Worm (Caenorhabditis elegans) whole organism, L1 larva: Measurements from ENCODE around the gene cyp-33C11.
A peak's percentile ranks its signal among the peaks of the same experiment; 100 is the strongest.

ENCODE experiments used
- C04F5.9 ChIP-seq: sonication (generic microtip); optimal IDR thresholded peaks from 2 replicates; lab custom pipeline; 2016; ENCODE audit warnings: missing genetic modification characterization, missing compliant biosample characterization
- C16A3.4 ChIP-seq: fragments of 150-350 bp; optimal IDR thresholded peaks from 2 replicates; lab custom pipeline; 2014; ENCODE audit warnings: missing biosample characterization, missing genetic modification characterization
- C34B4.2 ChIP-seq: sonication (generic microtip); optimal IDR thresholded peaks from 2 replicates; lab custom pipeline; 2017; ENCODE audit warnings: mild to moderate bottlenecking, missing genetic modification characterization, missing compliant biosample characterization
- aha-1 ChIP-seq: fragments of 150-350 bp; optimal IDR thresholded peaks from 2 replicates; lab custom pipeline; 2014; ENCODE audit warnings: missing biosample characterization, missing genetic modification characterization
- alr-1 ChIP-seq: fragments of 200-800 bp; sonication (Bioruptor generic); optimal IDR thresholded peaks from 2 replicates; lab custom pipeline; 2018; ENCODE audit warnings: borderline replicate concordance, mild to moderate bottlenecking, missing genetic modification characterization, missing compliant biosample characterization
- aly-2 ChIP-seq: fragments of 150-350 bp; optimal IDR thresholded peaks from 2 replicates; lab custom pipeline; 2014; ENCODE audit warnings: missing biosample characterization, missing genetic modification characterization
- ama-1 ChIP-seq: fragments of 150-350 bp; optimal IDR thresholded peaks from 2 replicates; lab custom pipeline; 2014
- ceh-63 ChIP-seq: fragments of 200-800 bp; sonication (Bioruptor generic); optimal IDR thresholded peaks from 2 replicates; lab custom pipeline; 2018; ENCODE audit warnings: mild to moderate bottlenecking, missing genetic modification characterization, missing compliant biosample characterization
- ceh-82 ChIP-seq, 3 experiments: fragments of 150-350 bp in 1 of 3; sonication (generic microtip) in 2 of 3; optimal IDR thresholded peaks; 2 replicates each; lab custom pipeline; 2014 to 2017; ENCODE audit warnings: missing biosample characterization in 3 of 3, missing genetic modification characterization in 3 of 3
- ces-1 ChIP-seq: fragments of 150-350 bp; optimal IDR thresholded peaks from 2 replicates; lab custom pipeline; 2014; ENCODE audit warnings: missing biosample characterization, missing genetic modification reagents, missing genetic modification characterization
- dsc-1 ChIP-seq: sonication (generic microtip); optimal IDR thresholded peaks from 2 replicates; lab custom pipeline; 2016; ENCODE audit warnings: mild to moderate bottlenecking, missing genetic modification characterization, missing compliant biosample characterization
- efl-1 ChIP-seq, 4 experiments: fragments of 150-350 bp; optimal IDR thresholded peaks in 3 of 4; peaks in 1 of 4; 1 replicate in 1 of 4; 2 replicates in 3 of 4; lab custom pipeline; 2014; ENCODE audit warnings: missing biosample characterization in 2 of 4, missing genetic modification characterization in 2 of 4, missing genetic modification reagents in 2 of 4
- efl-3 ChIP-seq: fragments of 200-800 bp; sonication (Bioruptor generic); optimal IDR thresholded peaks from 2 replicates; lab custom pipeline; 2018; ENCODE audit warnings: mild to moderate bottlenecking, missing genetic modification characterization, missing compliant biosample characterization
- egl-13 ChIP-seq: sonication (generic microtip); optimal IDR thresholded peaks from 2 replicates; lab custom pipeline; 2016; ENCODE audit warnings: missing genotype, missing genetic modification reagents, missing genetic modification characterization, missing compliant biosample characterization
- elt-2 ChIP-seq: sonication (generic microtip); optimal IDR thresholded peaks from 2 replicates; lab custom pipeline; 2016; ENCODE audit warnings: missing genetic modification characterization, mild to moderate bottlenecking, inconsistent platforms, missing compliant biosample characterization, missing genetic modification reagents
- elt-3 ChIP-seq, 6 experiments: fragments of 150-350 bp in 1 of 6; sonication (generic microtip); optimal IDR thresholded peaks; 2 replicates each; lab custom pipeline; 2017 to 2018; ENCODE audit warnings: missing biosample characterization in 6 of 6, missing genetic modification characterization in 6 of 6, inconsistent platforms in 1 of 6
- fkh-10 ChIP-seq: sonication (generic microtip); optimal IDR thresholded peaks from 2 replicates; lab custom pipeline; 2017; ENCODE audit warnings: missing biosample characterization, missing genetic modification reagents, missing genetic modification characterization
- fos-1 ChIP-seq: fragments of 150-350 bp; optimal IDR thresholded peaks from 2 replicates; lab custom pipeline; 2014; ENCODE audit warnings: missing biosample characterization, missing genetic modification characterization
- grh-1 ChIP-seq: fragments of 200-800 bp; sonication (Bioruptor generic); IDR thresholded peaks from 2 replicates; pipeline ENCODE4 v1.3.6; 2022; ENCODE audit warnings: missing genetic modification reagents, missing genetic modification characterization, missing compliant biosample characterization
- hpl-2 ChIP-seq: fragments of 150-350 bp; optimal IDR thresholded peaks from 2 replicates; lab custom pipeline; 2014; ENCODE audit warnings: missing biosample characterization, missing genetic modification reagents, missing genetic modification characterization
- irx-1 ChIP-seq: sonication (generic microtip); optimal IDR thresholded peaks from 2 replicates; lab custom pipeline; 2016; ENCODE audit warnings: missing genetic modification characterization, missing compliant biosample characterization
- isw-1 ChIP-seq: fragments of 200-800 bp; sonication (Bioruptor generic); IDR thresholded peaks from 2 replicates; pipeline ENCODE4 v1.3.6; 2022; ENCODE audit warnings: missing genetic modification characterization, missing compliant biosample characterization
- jun-1 ChIP-seq: fragments of 150-350 bp; optimal IDR thresholded peaks from 2 replicates; lab custom pipeline; 2014; ENCODE audit warnings: missing biosample characterization, missing genetic modification reagents, missing genetic modification characterization
- lin-13 ChIP-seq: fragments of 150-350 bp; optimal IDR thresholded peaks from 2 replicates; lab custom pipeline; 2014; ENCODE audit warnings: missing biosample characterization, missing genetic modification reagents, missing genetic modification characterization
- lin-35 ChIP-seq, 2 experiments: fragments of 150-350 bp; optimal IDR thresholded peaks; 2 replicates each; lab custom pipeline; 2014; ENCODE audit warnings: missing biosample characterization in 2 of 2, missing genetic modification characterization in 2 of 2, missing genetic modification reagents in 2 of 2
- lir-3 ChIP-seq: sonication (generic microtip); optimal IDR thresholded peaks from 2 replicates; lab custom pipeline; 2016; ENCODE audit warnings: mild to moderate bottlenecking, missing genetic modification characterization, moderate library complexity, missing compliant biosample characterization; ENCODE audit not compliant: poor library complexity
- mab-9 ChIP-seq: fragments of 200-800 bp; sonication (Bioruptor generic); IDR thresholded peaks from 2 replicates; pipeline ENCODE4 v1.3.6; 2022; ENCODE audit warnings: missing genetic modification reagents, missing genetic modification characterization, missing compliant biosample characterization
- mep-1 ChIP-seq: fragments of 150-350 bp; optimal IDR thresholded peaks from 2 replicates; lab custom pipeline; 2014; ENCODE audit warnings: missing biosample characterization, missing genetic modification characterization
- nhr-12 ChIP-seq: sonication (generic microtip); optimal IDR thresholded peaks from 2 replicates; lab custom pipeline; 2017; ENCODE audit warnings: missing biosample characterization, missing genetic modification characterization
- nhr-20 ChIP-seq: sonication (generic microtip); optimal IDR thresholded peaks from 2 replicates; lab custom pipeline; 2016; ENCODE audit warnings: mild to moderate bottlenecking, missing genetic modification characterization, missing compliant biosample characterization
- nhr-47 ChIP-seq: sonication (generic microtip); optimal IDR thresholded peaks from 2 replicates; lab custom pipeline; 2016; ENCODE audit warnings: mild to moderate bottlenecking, missing genetic modification characterization, moderate library complexity, missing compliant biosample characterization
- nhr-71 ChIP-seq: sonication (generic microtip); optimal IDR thresholded peaks from 2 replicates; lab custom pipeline; 2016; ENCODE audit warnings: mild to moderate bottlenecking, missing genetic modification characterization, moderate library complexity, missing compliant biosample characterization
- nhr-76 ChIP-seq: sonication (generic microtip); optimal IDR thresholded peaks from 2 replicates; lab custom pipeline; 2017; ENCODE audit warnings: missing biosample characterization, missing genetic modification characterization
- nhr-84 ChIP-seq: sonication (generic microtip); optimal IDR thresholded peaks from 2 replicates; lab custom pipeline; 2017; ENCODE audit warnings: missing biosample characterization, missing genetic modification characterization
- nhr-85 ChIP-seq: sonication (generic microtip); peaks from one replicate; lab custom pipeline; 2016; ENCODE audit warnings: missing genetic modification characterization, inconsistent platforms, missing compliant biosample characterization
- pag-3 ChIP-seq: sonication (generic microtip); optimal IDR thresholded peaks from 2 replicates; lab custom pipeline; 2017; ENCODE audit warnings: missing genetic modification characterization, mild to moderate bottlenecking, missing compliant biosample characterization, antibody characterized with exemption, borderline replicate concordance; ENCODE audit not compliant: insufficient read depth
- pqm-1 ChIP-seq: sonication (generic microtip); optimal IDR thresholded peaks from 3 replicates; lab custom pipeline; 2017; ENCODE audit warnings: missing biosample characterization, missing genetic modification characterization
- snpc-4 ChIP-seq: fragments of 150-350 bp; optimal IDR thresholded peaks from 2 replicates; lab custom pipeline; 2014; ENCODE audit warnings: missing biosample characterization, missing genetic modification characterization
- snu-23 ChIP-seq: sonication (generic microtip); optimal IDR thresholded peaks from 2 replicates; lab custom pipeline; 2016; ENCODE audit warnings: missing genetic modification characterization, missing compliant biosample characterization
- sox-4 ChIP-seq: sonication (generic microtip); optimal IDR thresholded peaks from 2 replicates; lab custom pipeline; 2016; ENCODE audit warnings: missing genetic modification characterization, missing compliant biosample characterization
- sup-37 ChIP-seq: fragments of 200-800 bp; sonication (Bioruptor generic); optimal IDR thresholded peaks from 2 replicates; lab custom pipeline; 2018; ENCODE audit warnings: mild to moderate bottlenecking, missing genetic modification characterization, missing compliant biosample characterization
- tlp-1 ChIP-seq: fragments of 150-350 bp; optimal IDR thresholded peaks from 2 replicates; lab custom pipeline; 2014; ENCODE audit warnings: missing biosample characterization, missing genetic modification characterization
- unc-30 ChIP-seq: sonication (generic microtip); optimal IDR thresholded peaks from 2 replicates; lab custom pipeline; 2017; ENCODE audit warnings: missing biosample characterization, missing genetic modification characterization
- unc-62 ChIP-seq: fragments of 150-350 bp; optimal IDR thresholded peaks from 2 replicates; lab custom pipeline; 2014; ENCODE audit warnings: missing biosample characterization, missing genetic modification reagents, missing genetic modification characterization
- unc-86 ChIP-seq: sonication (generic microtip); optimal IDR thresholded peaks from 2 replicates; lab custom pipeline; 2016; ENCODE audit warnings: missing genetic modification characterization, missing compliant biosample characterization
- unc-98 ChIP-seq: fragments of 200-800 bp; sonication (Bioruptor generic); IDR thresholded peaks from 2 replicates; pipeline ENCODE4 v1.3.6; 2022; ENCODE audit warnings: missing genetic modification characterization, missing compliant biosample characterization
- xbp-1 ChIP-seq: sonication (generic microtip); optimal IDR thresholded peaks from 2 replicates; lab custom pipeline; 2016; ENCODE audit warnings: missing genetic modification characterization, missing compliant biosample characterization

Gene cyp-33C11

ce11 chrV:725807-726572, 13.2 kb upstream of the cyp-33C11 start:
- TF ChIP-seq unc-98 (GFP tag; lab: Robert Waterston, UW) (no peak), ceh-82 (tag; optimal IDR thresholded peaks at IDR 0.05; lab: Kevin White, UChicago) (no peak), sup-37 (GFP tag; lab: Kevin White, UChicago) (no peak), ces-1 (GFP tag; lab: Kevin White, UChicago) (no peak), nhr-84 (tag; lab: Kevin White, UChicago) (no peak), pqm-1 (tag; lab: Kevin White, UChicago) (no peak), ceh-63 (GFP tag; lab: Kevin White, UChicago) (no peak), nhr-20 (tag; lab: Kevin White, UChicago) (no peak), mab-9 (no peak), jun-1 (tag; lab: Kevin White, UChicago) (no peak), elt-3 (tag; optimal IDR thresholded peaks at IDR 0.05; lab: Kevin White, UChicago) (peak in 1 of 6 experiments; percentile 38), efl-1 (optimal IDR thresholded peaks at IDR 0.05; lab: Kevin White, UChicago) (no peak), efl-1 (GFP tag; optimal IDR thresholded peaks at IDR 0.05 in 1 of 2; lab: Kevin White, UChicago) (peak in 1 of 2 experiments; percentile 82), nhr-76 (tag; lab: Kevin White, UChicago) (no peak), alr-1 (tag; lab: Kevin White, UChicago) (no peak), ama-1 (lab: Kevin White, UChicago) (peak; percentile 66), mep-1 (tag; lab: Kevin White, UChicago) (no peak), lin-35 (GFP tag; optimal IDR thresholded peaks at IDR 0.05; lab: Kevin White, UChicago) (peak in 1 of 2 experiments; percentile 58), aly-2 (peak; percentile 1), C04F5.9 (tag; lab: Kevin White, UChicago) (no peak), lir-3 (peak; percentile 7), nhr-71 (no peak)

- TF ChIP-seq jun-1 (tag; lab: Kevin White, UChicago) (no peak), aly-2 (peak; percentile 34), ama-1 (lab: Kevin White, UChicago) (peak; percentile 92), sup-37 (GFP tag; lab: Kevin White, UChicago) (peak; percentile 5), isw-1 (GFP tag; lab: Robert Waterston, UW) (no peak), nhr-47 (tag; lab: Kevin White, UChicago) (no peak), pag-3 (tag; lab: Kevin White, UChicago) (no peak), grh-1 (GFP tag; lab: Robert Waterston, UW) (no peak), snu-23 (GFP tag; lab: Kevin White, UChicago) (peak; percentile 27), C04F5.9 (tag; lab: Kevin White, UChicago) (peak; percentile 31), pqm-1 (tag; lab: Kevin White, UChicago) (no peak), sox-4 (tag; lab: Kevin White, UChicago) (no peak), lin-13 (GFP tag; lab: Kevin White, UChicago) (no peak), elt-2 (tag; lab: Kevin White, UChicago) (no peak), nhr-12 (tag; lab: Kevin White, UChicago) (no peak), aha-1 (tag; lab: Kevin White, UChicago) (no peak), C34B4.2 (tag; lab: Kevin White, UChicago) (no peak), xbp-1 (tag; lab: Kevin White, UChicago) (no peak), unc-62 (no peak), unc-86 (tag; lab: Kevin White, UChicago) (no peak), nhr-85 (tag; lab: Kevin White, UChicago) (peak; percentile 49), egl-13 (tag; lab: Kevin White, UChicago) (no peak), nhr-71 (no peak), efl-3 (GFP tag; lab: Kevin White, UChicago) (no peak), hpl-2 (no peak), irx-1 (no peak), dsc-1 (tag; lab: Kevin White, UChicago) (no peak), C16A3.4 (peak; percentile 32), unc-30 (no peak), tlp-1 (tag; lab: Kevin White, UChicago) (no peak), fos-1 (no peak), fkh-10 (GFP tag; lab: Kevin White, UChicago) (no peak), mep-1 (tag; lab: Kevin White, UChicago) (no peak), snpc-4 (tag; lab: Kevin White, UChicago) (no peak)
These were observed 12.4 kb upstream of the cyp-33C11 start for ce11 chrV:724946-725806.
